Fruit fly (Drosophila melanogaster) whole organism, embryonic: ENCODE data around the gene CG1703.

Experiments
- Asciz ChIP-seq: fragments of 200-800 bp; sonication (Bioruptor generic); optimal IDR thresholded peaks from 2 replicates; lab custom pipeline; 2017; ENCODE audit warnings: missing biosample characterization, mild to moderate bottlenecking, missing genetic modification characterization, missing genetic modification reagents
- Atf3 ChIP-seq: fragments of 200-800 bp; sonication (Bioruptor generic); optimal IDR thresholded peaks from 3 replicates; lab custom pipeline; 2016; ENCODE audit warnings: missing biosample characterization, missing genetic modification characterization
- B-H1 ChIP-seq: fragments of 200-800 bp; sonication (Bioruptor generic); IDR thresholded peaks from 3 replicates; pipeline ENCODE4 v1.3.6; 2022; ENCODE audit warnings: missing biosample characterization, missing genetic modification characterization
- CG10274 ChIP-seq: fragments of 200-800 bp; sonication (Bioruptor generic); optimal IDR thresholded peaks from 3 replicates; lab custom pipeline; 2017; ENCODE audit warnings: missing biosample characterization, mild to moderate bottlenecking, missing genetic modification characterization
- CG11504 ChIP-seq: fragments of 200-800 bp; sonication (Bioruptor generic); optimal IDR thresholded peaks from 3 replicates; lab custom pipeline; 2019; ENCODE audit warnings: missing biosample characterization, mild to moderate bottlenecking, missing genetic modification characterization, moderate library complexity
- CG11560 ChIP-seq: fragments of 200-800 bp; sonication (Bioruptor generic); IDR thresholded peaks from 3 replicates; pipeline ENCODE4 v1.3.6; 2022; ENCODE audit warnings: missing biosample characterization, missing genetic modification characterization
- CG12769 ChIP-seq: fragments of 200-800 bp; sonication (Bioruptor generic); optimal IDR thresholded peaks from 2 replicates; lab custom pipeline; 2019; ENCODE audit warnings: missing biosample characterization, mild to moderate bottlenecking, missing genetic modification characterization, moderate library complexity
- CG14667 ChIP-seq: fragments of 200-800 bp; sonication (Bioruptor generic); IDR thresholded peaks from 2 replicates; pipeline ENCODE4 v1.3.6; 2022; ENCODE audit warnings: missing biosample characterization, missing genetic modification characterization
- CG15696 ChIP-seq: fragments of 200-800 bp; sonication (Bioruptor generic); optimal IDR thresholded peaks from 2 replicates; lab custom pipeline; 2019; ENCODE audit warnings: missing biosample characterization, mild to moderate bottlenecking, missing genetic modification characterization, moderate library complexity
- CG1647 ChIP-seq: fragments of 200-800 bp; sonication (Bioruptor generic); optimal IDR thresholded peaks from 3 replicates; lab custom pipeline; 2016; ENCODE audit warnings: missing biosample characterization, missing genetic modification characterization
- CG16779 ChIP-seq: fragments of 200-800 bp; sonication (Bioruptor generic); IDR thresholded peaks from 2 replicates; pipeline ENCODE4 v1.3.6; 2022; ENCODE audit warnings: missing biosample characterization, missing genetic modification characterization
- CG17359 ChIP-seq: fragments of 200-800 bp; sonication (Bioruptor generic); optimal IDR thresholded peaks from 3 replicates; lab custom pipeline; 2018; ENCODE audit warnings: missing biosample characterization, mild to moderate bottlenecking, missing genetic modification characterization, moderate library complexity
- CG18764 ChIP-seq: fragments of 200-800 bp; sonication (Bioruptor generic); optimal IDR thresholded peaks from 3 replicates; lab custom pipeline; 2016; ENCODE audit warnings: missing biosample characterization, missing genetic modification characterization
- CG2116 ChIP-seq: fragments of 200-800 bp; sonication (Bioruptor generic); optimal IDR thresholded peaks from 3 replicates; lab custom pipeline; 2018; ENCODE audit warnings: missing biosample characterization, mild to moderate bottlenecking, missing genetic modification characterization
- CG3163 ChIP-seq: fragments of 200-800 bp; sonication (Bioruptor generic); optimal IDR thresholded peaks from 3 replicates; lab custom pipeline; 2016; ENCODE audit warnings: missing biosample characterization, missing genetic modification characterization
- CG32767 ChIP-seq: fragments of 200-800 bp; sonication (Bioruptor generic); IDR thresholded peaks from 2 replicates; pipeline ENCODE4 v1.3.6; 2022; ENCODE audit warnings: missing biosample characterization, missing genetic modification characterization
- CG43689 ChIP-seq: fragments of 200-800 bp; sonication (Bioruptor generic); IDR thresholded peaks from 2 replicates; pipeline ENCODE4 v1.3.6; 2022; ENCODE audit warnings: missing biosample characterization, missing genetic modification characterization
- CG6272 ChIP-seq: fragments of 200-800 bp; sonication (Bioruptor generic); IDR thresholded peaks from 2 replicates; pipeline ENCODE4 v1.3.6; 2022; ENCODE audit warnings: missing biosample characterization, missing genetic modification characterization
- CG7271 ChIP-seq: fragments of 200-800 bp; sonication (Bioruptor generic); optimal IDR thresholded peaks from 2 replicates; lab custom pipeline; 2018; ENCODE audit warnings: missing biosample characterization, mild to moderate bottlenecking, missing genetic modification characterization, moderate library complexity
- CG7987 ChIP-seq: fragments of 200-800 bp; sonication (Bioruptor generic); optimal IDR thresholded peaks from 2 replicates; lab custom pipeline; 2018; ENCODE audit warnings: missing biosample characterization, mild to moderate bottlenecking, missing genetic modification characterization, moderate library complexity
- CG8089 ChIP-seq: fragments of 200-800 bp; sonication (Bioruptor generic); optimal IDR thresholded peaks from 3 replicates; lab custom pipeline; 2016; ENCODE audit warnings: missing biosample characterization, missing genetic modification characterization
- CG8944 ChIP-seq: fragments of 200-800 bp; sonication (Bioruptor generic); optimal IDR thresholded peaks from 3 replicates; lab custom pipeline; 2016; ENCODE audit warnings: missing biosample characterization, missing genetic modification characterization
- CG9215 ChIP-seq: fragments of 200-800 bp; sonication (Bioruptor generic); IDR thresholded peaks from 2 replicates; pipeline ENCODE4 v1.3.6; 2022; ENCODE audit warnings: missing biosample characterization, missing genetic modification characterization
- D19A ChIP-seq: fragments of 200-800 bp; optimal IDR thresholded peaks from 3 replicates; lab custom pipeline; 2019; ENCODE audit warnings: missing biosample characterization, mild to moderate bottlenecking, missing genetic modification characterization, moderate library complexity
- Dbx ChIP-seq: fragments of 200-800 bp; sonication (Bioruptor generic); IDR thresholded peaks from 3 replicates; pipeline ENCODE4 v1.3.6; 2022; ENCODE audit warnings: missing biosample characterization, missing genetic modification characterization
- Deaf1 ChIP-seq: fragments of 200-800 bp; optimal IDR thresholded peaks from 3 replicates; lab custom pipeline; 2019; ENCODE audit warnings: missing biosample characterization, mild to moderate bottlenecking, missing genetic modification characterization, moderate library complexity
- Eip74EF ChIP-seq, 2 experiments: fragments of 200-800 bp in 1 of 2; fragments of >200 bp in 1 of 2; sonication (Bioruptor generic) in 1 of 2; optimal IDR thresholded peaks; 2 replicates each; lab custom pipeline; 2017 to 2019; ENCODE audit warnings: missing biosample characterization in 2 of 2, missing genetic modification characterization in 2 of 2, mild to moderate bottlenecking in 1 of 2, moderate library complexity in 1 of 2
- Fer1 ChIP-seq: fragments of 200-800 bp; sonication (Bioruptor generic); optimal IDR thresholded peaks from 2 replicates; lab custom pipeline; 2017; ENCODE audit warnings: missing biosample characterization, mild to moderate bottlenecking, missing genetic modification characterization
- HLHmδ ChIP-seq: fragments of 200-800 bp; sonication (Bioruptor generic); optimal IDR thresholded peaks from 2 replicates; lab custom pipeline; 2018; ENCODE audit warnings: missing biosample characterization, mild to moderate bottlenecking, missing genetic modification characterization, moderate library complexity
- Hsf ChIP-seq: fragments of 200-800 bp; sonication (Bioruptor generic); optimal IDR thresholded peaks from 3 replicates; lab custom pipeline; 2016; ENCODE audit warnings: missing biosample characterization, missing genetic modification characterization
- Lhr ChIP-seq: fragments of 200-800 bp; sonication (Bioruptor generic); optimal IDR thresholded peaks from 3 replicates; lab custom pipeline; 2017; ENCODE audit warnings: mild to moderate bottlenecking, missing biosample characterization, missing genetic modification reagents, missing genetic modification characterization
- Mrtf ChIP-seq: fragments of 200-800 bp; sonication (Bioruptor generic); IDR thresholded peaks from 3 replicates; pipeline ENCODE4 v1.3.6; 2022; ENCODE audit warnings: missing biosample characterization, missing genetic modification characterization
- Optix ChIP-seq: fragments of 200-800 bp; sonication (Bioruptor generic); IDR thresholded peaks from 3 replicates; pipeline ENCODE4 v1.3.6; 2022; ENCODE audit warnings: missing biosample characterization, missing genetic modification characterization
- Poxn ChIP-seq: fragments of 200-800 bp; sonication (Bioruptor generic); IDR thresholded peaks from 2 replicates; pipeline ENCODE4 v1.3.6; 2022; ENCODE audit warnings: missing biosample characterization, missing genetic modification characterization
- Ravus ChIP-seq: fragments of 200-800 bp; sonication (Bioruptor generic); IDR thresholded peaks from 2 replicates; pipeline ENCODE4 v1.3.6; 2022; ENCODE audit warnings: missing biosample characterization, missing genetic modification characterization
- Sox100B ChIP-seq: fragments of 200-800 bp; sonication (Bioruptor generic); optimal IDR thresholded peaks from 3 replicates; lab custom pipeline; 2018; ENCODE audit warnings: missing biosample characterization, mild to moderate bottlenecking, missing genetic modification characterization
- TFAM ChIP-seq: fragments of 200-800 bp; sonication (Bioruptor generic); optimal IDR thresholded peaks from 2 replicates; lab custom pipeline; 2017; ENCODE audit warnings: missing biosample characterization, missing genetic modification characterization, inconsistent platforms
- corto ChIP-seq: fragments of 200-800 bp; sonication (Bioruptor generic); optimal IDR thresholded peaks from 2 replicates; lab custom pipeline; 2016; ENCODE audit warnings: missing biosample characterization, mild to moderate bottlenecking, missing genetic modification characterization, moderate library complexity
- crp ChIP-seq, 2 experiments: fragments of 200-800 bp; sonication (Bioruptor generic); optimal IDR thresholded peaks; 2 replicates in 1 of 2; 3 replicates in 1 of 2; lab custom pipeline; 2017; ENCODE audit warnings: missing biosample characterization in 2 of 2, missing genetic modification characterization in 2 of 2, mild to moderate bottlenecking in 1 of 2, moderate library complexity in 1 of 2
- fd3F ChIP-seq: fragments of 200-800 bp; sonication (Bioruptor generic); optimal IDR thresholded peaks from 2 replicates; lab custom pipeline; 2018; ENCODE audit warnings: missing biosample characterization, mild to moderate bottlenecking, missing genetic modification characterization, moderate library complexity
- hkb ChIP-seq, 2 experiments: fragments of 200-800 bp in 1 of 2; fragments of >200 bp in 1 of 2; sonication (Bioruptor generic) in 1 of 2; IDR thresholded peaks in 1 of 2; optimal IDR thresholded peaks in 1 of 2; 2 replicates each; pipeline versions ENCODE4 v1.3.6 to Lab custom; 2017 to 2022; ENCODE audit warnings: missing biosample characterization in 1 of 2, missing genetic modification characterization in 1 of 2
- kay ChIP-seq: fragments of 200-800 bp; sonication (Bioruptor generic); optimal IDR thresholded peaks from 2 replicates; lab custom pipeline; 2016; ENCODE audit warnings: missing biosample characterization, missing genetic modification characterization
- knrl ChIP-seq: fragments of 200-800 bp; sonication (Bioruptor generic); IDR thresholded peaks from 3 replicates; pipeline ENCODE4 v1.3.6; 2022; ENCODE audit warnings: missing biosample characterization, missing genetic modification characterization; ENCODE audit not compliant: partially characterized antibody
- lilli ChIP-seq: fragments of 200-800 bp; sonication (Bioruptor generic); optimal IDR thresholded peaks from 3 replicates; lab custom pipeline; 2016; ENCODE audit warnings: missing biosample characterization, missing genetic modification characterization
- otp ChIP-seq: fragments of 200-800 bp; sonication (Bioruptor generic); IDR thresholded peaks from 3 replicates; pipeline ENCODE4, ENCODE4 v1.3.6; 2022; ENCODE audit warnings: missing biosample characterization, missing genetic modification characterization
- pros ChIP-seq: fragments of 200-800 bp; sonication (Bioruptor generic); optimal IDR thresholded peaks from 3 replicates; lab custom pipeline; 2019; ENCODE audit warnings: missing biosample characterization, mild to moderate bottlenecking, missing genetic modification characterization, moderate library complexity
- pzg ChIP-seq: fragments of 200-800 bp; sonication (Bioruptor generic); optimal IDR thresholded peaks from 3 replicates; lab custom pipeline; 2018; ENCODE audit warnings: missing biosample characterization, mild to moderate bottlenecking, missing genetic modification characterization, moderate library complexity
- seq ChIP-seq: fragments of 200-800 bp; sonication (Bioruptor generic); IDR thresholded peaks from 2 replicates; pipeline ENCODE4 v1.3.6; 2022; ENCODE audit warnings: missing biosample characterization, missing genetic modification characterization
- sr ChIP-seq: fragments of 200-800 bp; sonication (Bioruptor generic); IDR thresholded peaks from 3 replicates; pipeline ENCODE4 v1.3.6; 2022; ENCODE audit warnings: missing biosample characterization, missing genetic modification characterization

Gene CG1703

dm6 chrX:11628986-11629571 is 17.4 kb downstream of the CG1703 start (continued):
- TF ChIP-seq CG2116 (GFP tag; lab: Kevin White, UChicago): no peak
- no peak for TF ChIP-seq CG3163
- peak; percentile 1 for TF ChIP-seq Fer1 (GFP tag; lab: Kevin White, UChicago)
- no peak for TF ChIP-seq CG7987 (GFP tag; lab: Kevin White, UChicago)
- no peak for TF ChIP-seq Deaf1
- no peak for TF ChIP-seq Dbx
- peak; percentile 30 for TF ChIP-seq CG12769
- TF ChIP-seq pzg (GFP tag; lab: Kevin White, UChicago): no peak
- peak; percentile 70; the same call in 2 of the 3 replicates for TF ChIP-seq otp (GFP tag; lab: Robert Waterston, UW)
- TF ChIP-seq B-H1 (GFP tag; lab: Robert Waterston, UW): peak; percentile 23; the same call in 2 of the 3 replicates
- TF ChIP-seq Asciz: peak; percentile 45
- TF ChIP-seq Ravus (GFP tag; lab: Robert Waterston, UW): no peak
- TF ChIP-seq crp (GFP tag; optimal IDR thresholded peaks at IDR 0.05; lab: Kevin White, UChicago): no peak
- no peak for TF ChIP-seq corto
- TF ChIP-seq HLHmδ: no peak
- TF ChIP-seq CG32767 (GFP tag; lab: Robert Waterston, UW): no peak
- TF ChIP-seq CG11504 (tag; lab: Kevin White, UChicago): peak; percentile 66
- TF ChIP-seq fd3F (GFP tag; lab: Kevin White, UChicago): no peak
- peak; percentile 39 for TF ChIP-seq CG15696 (tag; lab: Kevin White, UChicago)
- no peak for TF ChIP-seq Poxn
- peak; percentile 43 for TF ChIP-seq Sox100B (GFP tag; lab: Kevin White, UChicago)
- no peak for TF ChIP-seq knrl (GFP tag; lab: Robert Waterston, UW)
- TF ChIP-seq CG43689 (GFP tag; lab: Robert Waterston, UW): 0 out of 2 replicates have a peak, but pooled peaks have one; percentile 5
- peak; percentile 34 for TF ChIP-seq D19A (tag; lab: Kevin White, UChicago)
- TF ChIP-seq Mrtf (GFP tag; lab: Robert Waterston, UW): peak; percentile 26; the same call in 1 of the 3 replicates
- peak; percentile 3 for TF ChIP-seq CG18764
- TF ChIP-seq Lhr: peak; percentile 14
- no peak for TF ChIP-seq CG7271 (tag; lab: Kevin White, UChicago)
- TF ChIP-seq CG8089 (GFP tag; lab: Kevin White, UChicago): peak; percentile 23
- TF ChIP-seq CG10274: no peak
- TF ChIP-seq seq (GFP tag; lab: Robert Waterston, UW): no peak
- TF ChIP-seq CG6272: 0 out of 2 replicates have a peak, but pooled peaks have one; percentile 30
- TF ChIP-seq CG1647 (GFP tag; lab: Kevin White, UChicago): peak; percentile 29
- peak; percentile 48 for TF ChIP-seq kay (GFP tag; lab: Kevin White, UChicago)
- no peak for TF ChIP-seq CG11560 (tag; lab: Robert Waterston, UW)
- peak; percentile 40 for TF ChIP-seq Atf3 (GFP tag; lab: Kevin White, UChicago)
- TF ChIP-seq Eip74EF (GFP tag; optimal IDR thresholded peaks at IDR 0.05; lab: Kevin White, UChicago): peak in 1 of 2 experiments; percentile 1
- peak; percentile 87 for TF ChIP-seq pros (GFP tag; lab: Kevin White, UChicago)
- peak; percentile 33; the same call in 1 of the 2 replicates for TF ChIP-seq CG14667 (GFP tag; lab: Robert Waterston, UW)
- no peak for TF ChIP-seq TFAM (GFP tag; lab: Kevin White, UChicago)
- TF ChIP-seq lilli (GFP tag; lab: Kevin White, UChicago): peak; percentile 44
- TF ChIP-seq CG17359: peak; percentile 61
- peak; percentile 41 for TF ChIP-seq CG8944 (GFP tag; lab: Kevin White, UChicago)
- no peak for TF ChIP-seq sr (GFP tag; lab: Robert Waterston, UW)
- no peak for TF ChIP-seq CG9215 (GFP tag; lab: Robert Waterston, UW)
- TF ChIP-seq Optix (GFP tag; lab: Robert Waterston, UW): peak; percentile 66
- no peak for TF ChIP-seq hkb (optimal IDR thresholded peaks at IDR 0.05; lab: Kevin White, UChicago)
- peak; percentile 69 for TF ChIP-seq hkb (GFP tag; IDR thresholded peaks at IDR 0.05; lab: Robert Waterston, UW)
- peak; percentile 54 for TF ChIP-seq Hsf
- TF ChIP-seq CG16779: no peak
